Worm (Caenorhabditis elegans) whole organism, L4 larva: ENCODE results near the gene K12H6.5.

Source experiments
- ama-1 ChIP-seq: fragments of 150-350 bp; optimal IDR thresholded peaks from 2 replicates; lab custom pipeline; 2014; ENCODE audit warnings: inconsistent platforms, mixed read lengths
- ceh-82 ChIP-seq: sonication (generic microtip); optimal IDR thresholded peaks from 2 replicates; lab custom pipeline; 2017; ENCODE audit warnings: missing biosample characterization, missing genetic modification characterization
- egl-27 ChIP-seq: sonication (generic microtip); optimal IDR thresholded peaks from 3 replicates; lab custom pipeline; 2017; ENCODE audit warnings: missing biosample characterization, missing genetic modification reagents, missing genetic modification characterization
- lin-1 ChIP-seq: fragments of 200-800 bp; sonication (Bioruptor generic); IDR thresholded peaks from 2 replicates; pipeline ENCODE4 v1.3.6; 2022; ENCODE audit warnings: missing genetic modification reagents, missing genetic modification characterization, missing compliant biosample characterization
- madf-5 ChIP-seq, 2 experiments: fragments of 200-800 bp; sonication (Bioruptor generic); IDR thresholded peaks; 2 replicates each; pipeline ENCODE4 v1.3.6; 2022; ENCODE audit warnings: missing compliant biosample characterization in 2 of 2, missing genetic modification characterization in 2 of 2
- zag-1 ChIP-seq: fragments of 150-350 bp; optimal IDR thresholded peaks from 2 replicates; lab custom pipeline; 2014; ENCODE audit warnings: missing biosample characterization, missing genetic modification characterization

DNA sequence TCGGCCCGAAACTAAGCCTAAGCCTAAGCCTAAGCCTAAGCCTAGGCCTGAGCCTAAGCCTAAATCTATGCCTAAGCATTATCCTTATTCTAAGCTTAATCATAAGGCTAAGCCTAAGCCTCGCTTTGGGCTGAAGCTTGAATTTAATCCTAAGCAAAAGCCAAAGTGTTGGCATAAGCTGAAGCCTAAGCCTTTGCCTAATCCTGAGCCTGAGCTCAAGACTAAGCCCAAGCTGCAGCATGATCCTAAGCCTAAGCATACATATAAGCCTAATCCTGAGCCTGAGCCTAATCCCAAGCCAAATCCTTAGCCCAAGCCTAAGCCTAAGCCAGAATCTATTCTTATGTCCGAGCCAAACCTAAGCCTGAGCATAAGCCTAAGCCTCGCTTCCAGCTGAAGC is 20.6 kb upstream of the K12H6.5 start:
- TF ChIP-seq madf-5 (GFP tag; IDR thresholded peaks at IDR 0.05; lab: Robert Waterston, UW) (no peak), ceh-82 (tag; lab: Kevin White, UChicago) (no peak), ama-1 (lab: Kevin White, UChicago) (no peak), lin-1 (GFP tag; lab: Robert Waterston, UW) (no peak), egl-27 (tag; lab: Kevin White, UChicago) (no peak), zag-1 (no peak)
